Worm (Caenorhabditis elegans) whole organism, L4 larva: ENCODE measurements around the gene Y42G9A.3.

ENCODE experiments used
- D1046.2 ChIP-seq: fragments of 200-800 bp; sonication (Bioruptor generic); IDR thresholded peaks from 2 replicates; pipeline ENCODE4 v1.3.6; 2022; ENCODE audit warnings: missing genetic modification characterization, missing compliant biosample characterization
- dpl-1 ChIP-seq: fragments of 150-350 bp; optimal IDR thresholded peaks from 2 replicates; lab custom pipeline; 2014; ENCODE audit warnings: missing biosample characterization, missing genetic modification reagents, missing genetic modification characterization
- lim-7 ChIP-seq: fragments of 200-800 bp; sonication (Bioruptor generic); IDR thresholded peaks from 2 replicates; pipeline ENCODE4 v1.3.6; 2022; ENCODE audit warnings: missing genetic modification characterization, missing compliant biosample characterization
- lin-13 ChIP-seq: fragments of 150-350 bp; optimal IDR thresholded peaks from 2 replicates; lab custom pipeline; 2014; ENCODE audit warnings: missing biosample characterization, missing genetic modification reagents, missing genetic modification characterization
- mdl-1 ChIP-seq, 2 experiments: fragments of 150-350 bp in 1 of 2; sonication (generic microtip) in 1 of 2; optimal IDR thresholded peaks; 2 replicates each; lab custom pipeline; 2014 to 2017; ENCODE audit warnings: missing biosample characterization in 2 of 2, missing genetic modification characterization in 2 of 2
- nhr-11 ChIP-seq: fragments of 150-350 bp; optimal IDR thresholded peaks from 2 replicates; lab custom pipeline; 2014; ENCODE audit warnings: missing biosample characterization, missing genetic modification characterization
- nhr-28 ChIP-seq: fragments of 150-350 bp; optimal IDR thresholded peaks from 2 replicates; lab custom pipeline; 2014; ENCODE audit warnings: missing biosample characterization, missing genetic modification characterization
- nhr-41 ChIP-seq: fragments of 200-800 bp; sonication (Bioruptor generic); IDR thresholded peaks from 2 replicates; pipeline ENCODE4 v1.3.6; 2022; ENCODE audit warnings: missing genetic modification reagents, missing genetic modification characterization, missing compliant biosample characterization
- snpc-1.2 ChIP-seq: fragments of 200-800 bp; sonication (Bioruptor generic); IDR thresholded peaks from 2 replicates; pipeline ENCODE4 v1.3.6; 2022; ENCODE audit warnings: missing genetic modification reagents, missing genetic modification characterization, missing compliant biosample characterization
- snpc-4 ChIP-seq: fragments of 150-350 bp; optimal IDR thresholded peaks from 2 replicates; lab custom pipeline; 2014; ENCODE audit warnings: missing biosample characterization, missing genetic modification characterization
- spr-3 ChIP-seq: fragments of 200-800 bp; sonication (Bioruptor generic); optimal IDR thresholded peaks from 2 replicates; lab custom pipeline; 2018; ENCODE audit warnings: mild to moderate bottlenecking, missing genetic modification characterization, missing compliant biosample characterization
- zfp-2 ChIP-seq: sonication (generic microtip); optimal IDR thresholded peaks from 2 replicates; lab custom pipeline; 2016; ENCODE audit warnings: mild to moderate bottlenecking, missing genetic modification characterization, missing compliant biosample characterization

- no peak for TF ChIP-seq nhr-41 (GFP tag; lab: Robert Waterston, UW)
- peak; percentile 53 for TF ChIP-seq nhr-28 (tag; lab: Kevin White, UChicago)
- no peak for TF ChIP-seq lim-7 (GFP tag; lab: Robert Waterston, UW)
- no peak for TF ChIP-seq dpl-1 (GFP tag; lab: Kevin White, UChicago)
- TF ChIP-seq zfp-2 = no peak
- TF ChIP-seq spr-3 (GFP tag; lab: Kevin White, UChicago) = no peak
- TF ChIP-seq D1046.2 (GFP tag; lab: Robert Waterston, UW) = no peak
- TF ChIP-seq nhr-11 (tag; lab: Kevin White, UChicago) = no peak
- TF ChIP-seq snpc-4 (tag; lab: Kevin White, UChicago) = no peak
- TF ChIP-seq mdl-1 (tag; optimal IDR thresholded peaks at IDR 0.05; lab: Kevin White, UChicago) = no peak
- no peak for TF ChIP-seq lin-13 (GFP tag; lab: Kevin White, UChicago)
- TF ChIP-seq snpc-1.2 (GFP tag; lab: Robert Waterston, UW) = no peak
These were observed at the start of gene Y42G9A.3 for ce11 chrIII:6145896-6146295.
